Fruit fly (Drosophila melanogaster) whole organism, embryonic: ENCODE measurements around the gene sgll.
A peak's percentile ranks its signal among the peaks of the same experiment; 100 is the strongest.

Experiments used
- Blimp-1 ChIP-seq: fragments of 200-800 bp; sonication (Bioruptor generic); optimal IDR thresholded peaks from 3 replicates; lab custom pipeline; 2018; ENCODE audit warnings: missing biosample characterization, missing genetic modification characterization, mild to moderate bottlenecking, moderate library complexity, missing genetic modification reagents
- Bteb2 ChIP-seq: fragments of 200-800 bp; sonication (Bioruptor generic); optimal IDR thresholded peaks from 2 replicates; lab custom pipeline; 2016; ENCODE audit warnings: missing biosample characterization, missing genetic modification characterization
- CG11085 ChIP-seq: fragments of 200-800 bp; sonication (Bioruptor generic); IDR thresholded peaks from 2 replicates; pipeline ENCODE4 v1.3.6; 2022; ENCODE audit warnings: missing biosample characterization, missing genetic modification characterization
- CG11723 ChIP-seq: fragments of 200-800 bp; sonication (Bioruptor generic); optimal IDR thresholded peaks from 2 replicates; lab custom pipeline; 2017; ENCODE audit warnings: missing biosample characterization, mild to moderate bottlenecking, missing genetic modification characterization
- CG13296 ChIP-seq: fragments of 200-800 bp; sonication (Bioruptor generic); optimal IDR thresholded peaks from 3 replicates; lab custom pipeline; 2018; ENCODE audit warnings: missing biosample characterization, mild to moderate bottlenecking, missing genetic modification characterization
- CG13624 ChIP-seq: fragments of 200-800 bp; sonication (Bioruptor generic); optimal IDR thresholded peaks from 2 replicates; lab custom pipeline; 2016; ENCODE audit warnings: missing biosample characterization, missing genetic modification characterization
- CG15269 ChIP-seq: fragments of 200-800 bp; sonication (Bioruptor generic); optimal IDR thresholded peaks from 2 replicates; lab custom pipeline; 2018; ENCODE audit warnings: missing biosample characterization, mild to moderate bottlenecking, missing genetic modification characterization, moderate library complexity
- CG15601 ChIP-seq: fragments of 200-800 bp; sonication (Bioruptor generic); optimal IDR thresholded peaks from 3 replicates; lab custom pipeline; 2019; ENCODE audit warnings: missing biosample characterization, mild to moderate bottlenecking, missing genetic modification characterization, moderate library complexity
- CG1647 ChIP-seq: fragments of 200-800 bp; sonication (Bioruptor generic); optimal IDR thresholded peaks from 3 replicates; lab custom pipeline; 2016; ENCODE audit warnings: missing biosample characterization, missing genetic modification characterization
- CG17385 ChIP-seq: fragments of 200-800 bp; sonication (Bioruptor generic); optimal IDR thresholded peaks from 3 replicates; lab custom pipeline; 2018; ENCODE audit warnings: missing biosample characterization, mild to moderate bottlenecking, missing genetic modification characterization
- CG17802 ChIP-seq: fragments of 200-800 bp; sonication (Bioruptor generic); optimal IDR thresholded peaks from 2 replicates; lab custom pipeline; 2018; ENCODE audit warnings: missing biosample characterization, mild to moderate bottlenecking, missing genetic modification characterization, moderate library complexity
- CG2678 ChIP-seq: fragments of 200-800 bp; sonication (Bioruptor generic); optimal IDR thresholded peaks from 3 replicates; lab custom pipeline; 2019; ENCODE audit warnings: missing biosample characterization, mild to moderate bottlenecking, missing genetic modification characterization, moderate library complexity
- CG2889 ChIP-seq: fragments of 200-800 bp; sonication (Bioruptor generic); IDR thresholded peaks from 3 replicates; pipeline ENCODE4 v1.3.6; 2022; ENCODE audit warnings: missing biosample characterization, missing genetic modification characterization
- CG30020 ChIP-seq: fragments of 200-800 bp; optimal IDR thresholded peaks from 2 replicates; lab custom pipeline; 2019; ENCODE audit warnings: missing biosample characterization, mild to moderate bottlenecking, missing genetic modification characterization, moderate library complexity
- CG32532 ChIP-seq: fragments of 200-800 bp; sonication (Bioruptor generic); IDR thresholded peaks from 2 replicates; pipeline ENCODE4 v1.3.6; 2022; ENCODE audit warnings: missing biosample characterization, missing genetic modification characterization
- CG33213 ChIP-seq: fragments of 200-800 bp; sonication (Bioruptor generic); optimal IDR thresholded peaks from 3 replicates; lab custom pipeline; 2016; ENCODE audit warnings: missing biosample characterization, missing genetic modification characterization
- CG34376 ChIP-seq: fragments of 200-800 bp; sonication (Bioruptor generic); optimal IDR thresholded peaks from 2 replicates; lab custom pipeline; 2018; ENCODE audit warnings: missing biosample characterization, mild to moderate bottlenecking, missing genetic modification characterization
- CG4328 ChIP-seq: fragments of 200-800 bp; sonication (Bioruptor generic); optimal IDR thresholded peaks from 3 replicates; lab custom pipeline; 2017; ENCODE audit warnings: missing biosample characterization, missing genetic modification reagents, missing genetic modification characterization
- CG6765 ChIP-seq: fragments of 200-800 bp; sonication (Bioruptor generic); optimal IDR thresholded peaks from 3 replicates; lab custom pipeline; 2017; ENCODE audit warnings: missing biosample characterization, mild to moderate bottlenecking, missing genetic modification characterization
- CG8290 ChIP-seq, 3 experiments: fragments of 200-800 bp; sonication (Bioruptor generic); optimal IDR thresholded peaks; 2 replicates each; lab custom pipeline; 2016 to 2019; ENCODE audit warnings: missing biosample characterization in 3 of 3, missing genetic modification characterization in 3 of 3, mild to moderate bottlenecking in 2 of 3, moderate library complexity in 1 of 3
- CkIIα-i1 ChIP-seq: fragments of 200-800 bp; sonication (Bioruptor generic); IDR thresholded peaks from 2 replicates; pipeline ENCODE4 v1.3.6; 2022; ENCODE audit warnings: missing biosample characterization, missing genetic modification characterization
- Dfd ChIP-seq, 2 experiments: fragments of >200 bp; optimal IDR thresholded peaks; 2 replicates each; lab custom pipeline; 2017; ENCODE audit warnings: missing biosample characterization in 2 of 2, missing genetic modification characterization in 2 of 2
- HLHmδ ChIP-seq: fragments of 200-800 bp; sonication (Bioruptor generic); optimal IDR thresholded peaks from 2 replicates; lab custom pipeline; 2018; ENCODE audit warnings: missing biosample characterization, mild to moderate bottlenecking, missing genetic modification characterization, moderate library complexity
- Lhr ChIP-seq: fragments of 200-800 bp; sonication (Bioruptor generic); optimal IDR thresholded peaks from 3 replicates; lab custom pipeline; 2017; ENCODE audit warnings: mild to moderate bottlenecking, missing biosample characterization, missing genetic modification reagents, missing genetic modification characterization
- Rx ChIP-seq: fragments of 200-800 bp; sonication (Bioruptor generic); IDR thresholded peaks from 2 replicates; pipeline ENCODE4 v1.3.6; 2022; ENCODE audit warnings: missing biosample characterization, missing genetic modification characterization
- TFAM ChIP-seq: fragments of 200-800 bp; sonication (Bioruptor generic); optimal IDR thresholded peaks from 2 replicates; lab custom pipeline; 2017; ENCODE audit warnings: missing biosample characterization, missing genetic modification characterization, inconsistent platforms
- Taf1 ChIP-seq: fragments of 200-800 bp; sonication (Bioruptor generic); IDR thresholded peaks from 2 replicates; pipeline ENCODE4 v1.3.6; 2022; ENCODE audit warnings: missing biosample characterization, missing genetic modification characterization
- Trl ChIP-seq, 3 experiments: fragments of >200 bp in 2 of 3; fragments of 200-800 bp in 1 of 3; sonication (Bioruptor generic) in 1 of 3; optimal IDR thresholded peaks; 2 replicates in 1 of 3; 3 replicates in 2 of 3; lab custom pipeline; 2016 to 2017; ENCODE audit warnings: missing biosample characterization in 1 of 3, missing genetic modification characterization in 1 of 3
- bigmax ChIP-seq: fragments of 200-800 bp; sonication (Bioruptor generic); optimal IDR thresholded peaks from 2 replicates; lab custom pipeline; 2018; ENCODE audit warnings: missing biosample characterization, mild to moderate bottlenecking, missing genetic modification characterization
- bowl ChIP-seq: fragments of 200-800 bp; sonication (Bioruptor generic); IDR thresholded peaks from 2 replicates; pipeline ENCODE4 v1.3.6; 2022; ENCODE audit warnings: missing biosample characterization, missing genetic modification characterization
- ci ChIP-seq: fragments of 200-800 bp; sonication (Bioruptor generic); IDR thresholded peaks from 3 replicates; pipeline ENCODE4 v1.3.6; 2022; ENCODE audit warnings: missing biosample characterization, missing genetic modification characterization
- dati ChIP-seq: fragments of 200-800 bp; sonication (Bioruptor generic); IDR thresholded peaks from 2 replicates; pipeline ENCODE4 v1.3.6; 2022; ENCODE audit warnings: missing biosample characterization, missing genetic modification characterization
- eve ChIP-seq, 2 experiments: fragments of >200 bp; optimal IDR thresholded peaks; 2 replicates each; lab custom pipeline; 2017; ENCODE audit warnings: missing biosample characterization in 2 of 2, missing genetic modification characterization in 2 of 2
- fu2 ChIP-seq: fragments of 200-800 bp; sonication (Bioruptor generic); optimal IDR thresholded peaks from 2 replicates; lab custom pipeline; 2016; ENCODE audit warnings: missing biosample characterization, missing genetic modification characterization
- grn ChIP-seq: fragments of 200-800 bp; sonication (Bioruptor generic); optimal IDR thresholded peaks from 3 replicates; lab custom pipeline; 2017; ENCODE audit warnings: missing biosample characterization, missing genetic modification characterization
- inv ChIP-seq: fragments of 200-800 bp; sonication (Bioruptor generic); IDR thresholded peaks from 2 replicates; pipeline ENCODE4 v1.3.6; 2022; ENCODE audit warnings: missing biosample characterization, missing genetic modification characterization; ENCODE audit not compliant: partially characterized antibody
- jumu ChIP-seq: fragments of 200-800 bp; sonication (Bioruptor generic); optimal IDR thresholded peaks from 3 replicates; lab custom pipeline; 2016; ENCODE audit warnings: missing biosample characterization, missing genetic modification characterization
- lab ChIP-seq: fragments of 200-800 bp; sonication (Bioruptor generic); optimal IDR thresholded peaks from 3 replicates; lab custom pipeline; 2017; ENCODE audit warnings: missing biosample characterization, missing genetic modification characterization, mild to moderate bottlenecking, moderate library complexity, missing genetic modification reagents
- lola ChIP-seq, 3 experiments: fragments of >200 bp in 2 of 3; fragments of 200-800 bp in 1 of 3; sonication (Bioruptor generic) in 1 of 3; optimal IDR thresholded peaks; 2 replicates each; lab custom pipeline; 2017 to 2019; ENCODE audit warnings: missing biosample characterization in 3 of 3, missing genetic modification characterization in 3 of 3, mild to moderate bottlenecking in 1 of 3, moderate library complexity in 1 of 3
- mirr ChIP-seq: fragments of 200-800 bp; sonication (Bioruptor generic); optimal IDR thresholded peaks from 3 replicates; lab custom pipeline; 2018; ENCODE audit warnings: missing biosample characterization, mild to moderate bottlenecking, missing genetic modification characterization
- p53 ChIP-seq: fragments of 200-800 bp; sonication (Bioruptor generic); optimal IDR thresholded peaks from 2 replicates; lab custom pipeline; 2016; ENCODE audit warnings: missing biosample characterization, missing genetic modification characterization
- phol ChIP-seq: fragments of 200-800 bp; sonication (Bioruptor generic); optimal IDR thresholded peaks from 3 replicates; lab custom pipeline; 2018; ENCODE audit warnings: missing biosample characterization, mild to moderate bottlenecking, missing genetic modification characterization, moderate library complexity
- pnt ChIP-seq: fragments of 200-800 bp; sonication (Bioruptor generic); optimal IDR thresholded peaks from 3 replicates; lab custom pipeline; 2016; ENCODE audit warnings: missing biosample characterization, missing genetic modification characterization
- pum ChIP-seq: fragments of 200-800 bp; sonication (Bioruptor generic); optimal IDR thresholded peaks from 2 replicates; lab custom pipeline; 2016; ENCODE audit warnings: missing biosample characterization, missing genetic modification characterization
- repo ChIP-seq: fragments of 200-800 bp; sonication (Bioruptor generic); optimal IDR thresholded peaks from 2 replicates; lab custom pipeline; 2016; ENCODE audit warnings: missing biosample characterization, missing genetic modification characterization
- sd ChIP-seq: fragments of 200-800 bp; sonication (Bioruptor generic); optimal IDR thresholded peaks from 3 replicates; lab custom pipeline; 2018; ENCODE audit warnings: missing biosample characterization, mild to moderate bottlenecking, missing genetic modification characterization, moderate library complexity
- sens-2 ChIP-seq: fragments of 200-800 bp; sonication (Bioruptor generic); IDR thresholded peaks from 2 replicates; pipeline ENCODE4 v1.3.6; 2022; ENCODE audit warnings: missing biosample characterization, missing genetic modification characterization
- so ChIP-seq: fragments of 200-800 bp; sonication (Bioruptor generic); IDR thresholded peaks from 3 replicates; pipeline ENCODE4 v1.3.6; 2022; ENCODE audit warnings: missing biosample characterization, missing genetic modification characterization
- stwl ChIP-seq: fragments of 200-800 bp; sonication (Bioruptor generic); optimal IDR thresholded peaks from 3 replicates; lab custom pipeline; 2018; ENCODE audit warnings: missing biosample characterization, mild to moderate bottlenecking, missing genetic modification characterization, moderate library complexity
- wor ChIP-seq: fragments of 200-800 bp; sonication (Bioruptor generic); IDR thresholded peaks from 2 replicates; pipeline ENCODE4 v1.3.6; 2022; ENCODE audit warnings: missing biosample characterization, missing genetic modification characterization
- zen ChIP-seq: fragments of 200-800 bp; sonication (Bioruptor generic); optimal IDR thresholded peaks from 3 replicates; lab custom pipeline; 2018; ENCODE audit warnings: missing biosample characterization, mild to moderate bottlenecking, missing genetic modification characterization, moderate library complexity

Gene sgll

dm6 chr3R:7790087-7790486, 20.2 kb upstream of the sgll start, which contains the start of gene CG18746:
TSS of gene CG18746 (minus strand) at chr3R:7790187.
- TF ChIP-seq lab (GFP tag; lab: Kevin White, UChicago) = peak; percentile 9
- TF ChIP-seq CkIIα-i1 (GFP tag; lab: Robert Waterston, UW) = no peak
- no peak for TF ChIP-seq CG6765 (GFP tag; lab: Kevin White, UChicago)
- no peak for TF ChIP-seq ci
- no peak for TF ChIP-seq CG4328
- no peak for TF ChIP-seq CG1647 (GFP tag; lab: Kevin White, UChicago)
- TF ChIP-seq CG32532 (GFP tag; lab: Robert Waterston, UW) = no peak
- TF ChIP-seq repo (GFP tag; lab: Kevin White, UChicago) = no peak
- TF ChIP-seq Bteb2 (GFP tag; lab: Kevin White, UChicago) = no peak
- TF ChIP-seq CG17385 (GFP tag; lab: Kevin White, UChicago) = no peak
- TF ChIP-seq Taf1 = no peak
- TF ChIP-seq sd = peak; percentile 36
- no peak for TF ChIP-seq CG15269 (tag; lab: Kevin White, UChicago)
- peak in 1 of 2 experiments; percentile 8 for TF ChIP-seq eve (GFP tag; optimal IDR thresholded peaks at IDR 0.05; lab: Kevin White, UChicago)
- TF ChIP-seq Blimp-1 (GFP tag; lab: Kevin White, UChicago) = no peak
- no peak for TF ChIP-seq bowl (GFP tag; lab: Robert Waterston, UW)
- TF ChIP-seq wor (GFP tag; lab: Robert Waterston, UW) = no peak
- no peak for TF ChIP-seq CG15601
- TF ChIP-seq so = no peak
- TF ChIP-seq TFAM (GFP tag; lab: Kevin White, UChicago) = no peak
- no peak for TF ChIP-seq p53
- TF ChIP-seq Lhr = no peak
- TF ChIP-seq CG2678 = no peak
- TF ChIP-seq inv (GFP tag; lab: Robert Waterston, UW) = no peak
- TF ChIP-seq CG13296 (GFP tag; lab: Kevin White, UChicago) = no peak
- no peak for TF ChIP-seq phol (tag; lab: Kevin White, UChicago)
- TF ChIP-seq Rx (GFP tag; lab: Robert Waterston, UW) = no peak
- TF ChIP-seq CG33213 (GFP tag; lab: Kevin White, UChicago) = no peak
- TF ChIP-seq bigmax (GFP tag; lab: Kevin White, UChicago) = no peak
- no peak for TF ChIP-seq CG34376 (GFP tag; lab: Kevin White, UChicago)
- TF ChIP-seq stwl = no peak
- TF ChIP-seq mirr (GFP tag; lab: Kevin White, UChicago) = peak; percentile 7

dm6 chr3R:7790583-7791034, 19.7 kb upstream of the sgll start, which contains the start of gene CG10086:
TSS of gene CG10086 (plus strand) at chr3R:7790633.
- TF ChIP-seq dati (GFP tag; lab: Robert Waterston, UW) = no peak
- TF ChIP-seq Dfd (GFP tag; optimal IDR thresholded peaks at IDR 0.05; lab: Kevin White, UChicago) = no peak
- peak; percentile 74 for TF ChIP-seq grn (GFP tag; lab: Kevin White, UChicago)
- peak; percentile 16; the same call in 1 of the 2 replicates for TF ChIP-seq CG11085 (GFP tag; lab: Robert Waterston, UW)
- no peak for TF ChIP-seq Trl (optimal IDR thresholded peaks at IDR 0.05; lab: Kevin White, UChicago)
- TF ChIP-seq Trl (GFP tag; optimal IDR thresholded peaks at IDR 0.05; lab: Kevin White, UChicago) = no peak
- no peak for TF ChIP-seq pum (GFP tag; lab: Kevin White, UChicago)
- no peak for TF ChIP-seq lola (GFP tag; optimal IDR thresholded peaks at IDR 0.05; lab: Kevin White, UChicago)
- TF ChIP-seq CG17802 = no peak
- TF ChIP-seq CG2889 (GFP tag; lab: Robert Waterston, UW) = no peak
- no peak for TF ChIP-seq jumu
- peak; percentile 38 for TF ChIP-seq lab (GFP tag; lab: Kevin White, UChicago)
- no peak for TF ChIP-seq CG11723 (GFP tag; lab: Kevin White, UChicago)
- peak; percentile 83 for TF ChIP-seq mirr (GFP tag; lab: Kevin White, UChicago)
- TF ChIP-seq pnt (GFP tag; lab: Kevin White, UChicago) = no peak
- no peak for TF ChIP-seq zen (tag; lab: Kevin White, UChicago)
- no peak for TF ChIP-seq fu2
- no peak for TF ChIP-seq CG8290 (GFP tag; optimal IDR thresholded peaks at IDR 0.05; lab: Kevin White, UChicago)
- peak in 1 of 2 experiments; percentile 1 for TF ChIP-seq CG8290 (tag; optimal IDR thresholded peaks at IDR 0.05; lab: Kevin White, UChicago)
- no peak for TF ChIP-seq CG13624 (GFP tag; lab: Kevin White, UChicago)
- no peak for TF ChIP-seq CG30020 (tag; lab: Kevin White, UChicago)
- no peak for TF ChIP-seq HLHmδ (GFP tag; lab: Kevin White, UChicago)
- TF ChIP-seq sens-2 (GFP tag; lab: Robert Waterston, UW) = no peak
